Worm (Caenorhabditis elegans) whole organism, L1 larva: ENCODE data around the gene ifp-1.

Experiments used
- C16A3.4 ChIP-seq: fragments of 150-350 bp; optimal IDR thresholded peaks from 2 replicates; lab custom pipeline; 2014; ENCODE audit warnings: missing biosample characterization, missing genetic modification characterization
- F16B12.6 ChIP-seq: fragments of 150-350 bp; optimal IDR thresholded peaks from 2 replicates; lab custom pipeline; 2014; ENCODE audit warnings: missing biosample characterization, missing genetic modification characterization
- alr-1 ChIP-seq: fragments of 200-800 bp; sonication (Bioruptor generic); optimal IDR thresholded peaks from 2 replicates; lab custom pipeline; 2018; ENCODE audit warnings: borderline replicate concordance, mild to moderate bottlenecking, missing genetic modification characterization, missing compliant biosample characterization
- aly-2 ChIP-seq: fragments of 150-350 bp; optimal IDR thresholded peaks from 2 replicates; lab custom pipeline; 2014; ENCODE audit warnings: missing biosample characterization, missing genetic modification characterization
- blmp-1 ChIP-seq: fragments of 150-350 bp; optimal IDR thresholded peaks from 2 replicates; lab custom pipeline; 2014; ENCODE audit warnings: missing biosample characterization, missing genetic modification characterization
- ceh-8 ChIP-seq: fragments of 200-800 bp; sonication (Bioruptor generic); optimal IDR thresholded peaks from 2 replicates; lab custom pipeline; 2018; ENCODE audit warnings: mild to moderate bottlenecking, missing genetic modification characterization, moderate library complexity, missing compliant biosample characterization
- ces-1 ChIP-seq: fragments of 150-350 bp; optimal IDR thresholded peaks from 2 replicates; lab custom pipeline; 2014; ENCODE audit warnings: missing biosample characterization, missing genetic modification reagents, missing genetic modification characterization
- egl-13 ChIP-seq: sonication (generic microtip); optimal IDR thresholded peaks from 2 replicates; lab custom pipeline; 2016; ENCODE audit warnings: missing genotype, missing genetic modification reagents, missing genetic modification characterization, missing compliant biosample characterization
- egl-27 ChIP-seq, 2 experiments: fragments of 150-350 bp in 1 of 2; sonication (generic microtip); optimal IDR thresholded peaks; 3 replicates each; lab custom pipeline; 2017 to 2018; ENCODE audit warnings: missing biosample characterization in 2 of 2, missing genetic modification characterization in 2 of 2, missing genetic modification reagents in 2 of 2
- elt-3 ChIP-seq, 6 experiments: fragments of 150-350 bp in 1 of 6; sonication (generic microtip); optimal IDR thresholded peaks; 2 replicates each; lab custom pipeline; 2017 to 2018; ENCODE audit warnings: missing biosample characterization in 6 of 6, missing genetic modification characterization in 6 of 6, inconsistent platforms in 1 of 6
- fkh-8 ChIP-seq: sonication (generic microtip); optimal IDR thresholded peaks from 2 replicates; lab custom pipeline; 2016; ENCODE audit warnings: mild to moderate bottlenecking, missing genetic modification characterization, missing compliant biosample characterization
- hlh-4 ChIP-seq: sonication (generic microtip); optimal IDR thresholded peaks from 2 replicates; lab custom pipeline; 2016; ENCODE audit warnings: mild to moderate bottlenecking, missing genetic modification characterization, missing compliant biosample characterization
- lin-13 ChIP-seq: fragments of 150-350 bp; optimal IDR thresholded peaks from 2 replicates; lab custom pipeline; 2014; ENCODE audit warnings: missing biosample characterization, missing genetic modification reagents, missing genetic modification characterization
- lin-14 ChIP-seq: fragments of 200-800 bp; sonication (Bioruptor generic); optimal IDR thresholded peaks from 2 replicates; lab custom pipeline; 2018; ENCODE audit warnings: mild to moderate bottlenecking, missing genetic modification characterization, moderate library complexity, missing compliant biosample characterization
- lin-39 ChIP-seq: fragments of 150-350 bp; optimal IDR thresholded peaks from 2 replicates; lab custom pipeline; 2014; ENCODE audit warnings: missing biosample characterization, missing genetic modification reagents, missing genetic modification characterization
- nhr-12 ChIP-seq: sonication (generic microtip); optimal IDR thresholded peaks from 2 replicates; lab custom pipeline; 2017; ENCODE audit warnings: missing biosample characterization, missing genetic modification characterization
- nhr-20 ChIP-seq: sonication (generic microtip); optimal IDR thresholded peaks from 2 replicates; lab custom pipeline; 2016; ENCODE audit warnings: mild to moderate bottlenecking, missing genetic modification characterization, missing compliant biosample characterization
- nhr-237 ChIP-seq: fragments of 150-350 bp; optimal IDR thresholded peaks from 2 replicates; lab custom pipeline; 2014; ENCODE audit warnings: missing biosample characterization, missing genetic modification characterization
- nhr-71 ChIP-seq: sonication (generic microtip); optimal IDR thresholded peaks from 2 replicates; lab custom pipeline; 2016; ENCODE audit warnings: mild to moderate bottlenecking, missing genetic modification characterization, moderate library complexity, missing compliant biosample characterization
- pqm-1 ChIP-seq: sonication (generic microtip); optimal IDR thresholded peaks from 3 replicates; lab custom pipeline; 2017; ENCODE audit warnings: missing biosample characterization, missing genetic modification characterization
- snu-23 ChIP-seq: sonication (generic microtip); optimal IDR thresholded peaks from 2 replicates; lab custom pipeline; 2016; ENCODE audit warnings: missing genetic modification characterization, missing compliant biosample characterization
- sptf-1 ChIP-seq: fragments of 150-350 bp; optimal IDR thresholded peaks from 2 replicates; lab custom pipeline; 2014; ENCODE audit warnings: missing biosample characterization, missing genetic modification characterization
- sup-37 ChIP-seq: fragments of 200-800 bp; sonication (Bioruptor generic); optimal IDR thresholded peaks from 2 replicates; lab custom pipeline; 2018; ENCODE audit warnings: mild to moderate bottlenecking, missing genetic modification characterization, missing compliant biosample characterization
- unc-30 ChIP-seq: sonication (generic microtip); optimal IDR thresholded peaks from 2 replicates; lab custom pipeline; 2017; ENCODE audit warnings: missing biosample characterization, missing genetic modification characterization
- unc-98 ChIP-seq: fragments of 200-800 bp; sonication (Bioruptor generic); IDR thresholded peaks from 2 replicates; pipeline ENCODE4 v1.3.6; 2022; ENCODE audit warnings: missing genetic modification characterization, missing compliant biosample characterization

The ifp-1 gene

ce11 chrX:9629552-9629951 is 50.4 kb downstream of the ifp-1 start:
- TF ChIP-seq ces-1 (GFP tag; lab: Kevin White, UChicago) (no peak), lin-13 (GFP tag; lab: Kevin White, UChicago) (no peak), ceh-8 (GFP tag; lab: Kevin White, UChicago) (peak; percentile 72), blmp-1 (peak; percentile 10), pqm-1 (tag; lab: Kevin White, UChicago) (no peak), nhr-12 (tag; lab: Kevin White, UChicago) (no peak), unc-30 (tag; lab: Kevin White, UChicago) (no peak), sptf-1 (tag; lab: Kevin White, UChicago) (no peak), elt-3 (tag; optimal IDR thresholded peaks at IDR 0.05; lab: Kevin White, UChicago) (no peak), unc-98 (GFP tag; lab: Robert Waterston, UW) (no peak), sup-37 (GFP tag; lab: Kevin White, UChicago) (no peak), nhr-20 (tag; lab: Kevin White, UChicago) (no peak), egl-27 (tag; optimal IDR thresholded peaks at IDR 0.05; lab: Kevin White, UChicago) (no peak), egl-13 (tag; lab: Kevin White, UChicago) (no peak), hlh-4 (no peak), snu-23 (GFP tag; lab: Kevin White, UChicago) (no peak), fkh-8 (tag; lab: Kevin White, UChicago) (peak; percentile 66), alr-1 (tag; lab: Kevin White, UChicago) (no peak), lin-14 (GFP tag; lab: Kevin White, UChicago) (no peak), lin-39 (tag; lab: Kevin White, UChicago) (no peak), nhr-237 (tag; lab: Kevin White, UChicago) (no peak), nhr-71 (tag; lab: Kevin White, UChicago) (peak; percentile 25), F16B12.6 (no peak), aly-2 (tag; lab: Kevin White, UChicago) (no peak), C16A3.4 (tag; lab: Kevin White, UChicago) (no peak)
